Fruit fly (Drosophila melanogaster) whole organism, embryonic: Measurements from ENCODE around the gene CG4820.

Source experiments
- Antp ChIP-seq: fragments of 200-800 bp; sonication (Bioruptor generic); optimal IDR thresholded peaks from 3 replicates; lab custom pipeline; 2016; ENCODE audit warnings: missing biosample characterization, missing genetic modification characterization
- Asciz ChIP-seq: fragments of 200-800 bp; sonication (Bioruptor generic); optimal IDR thresholded peaks from 2 replicates; lab custom pipeline; 2017; ENCODE audit warnings: missing biosample characterization, mild to moderate bottlenecking, missing genetic modification characterization, missing genetic modification reagents
- Blimp-1 ChIP-seq: fragments of 200-800 bp; sonication (Bioruptor generic); optimal IDR thresholded peaks from 3 replicates; lab custom pipeline; 2018; ENCODE audit warnings: missing biosample characterization, missing genetic modification characterization, mild to moderate bottlenecking, moderate library complexity, missing genetic modification reagents
- CG11247 ChIP-seq: fragments of 200-800 bp; sonication (Bioruptor generic); IDR thresholded peaks from 2 replicates; pipeline ENCODE4 v1.3.6; 2022; ENCODE audit warnings: missing biosample characterization, missing genetic modification characterization
- CG12071 ChIP-seq: fragments of 200-800 bp; sonication (Bioruptor generic); optimal IDR thresholded peaks from 3 replicates; lab custom pipeline; 2018; ENCODE audit warnings: missing biosample characterization, mild to moderate bottlenecking, missing genetic modification characterization
- CG13624 ChIP-seq: fragments of 200-800 bp; sonication (Bioruptor generic); optimal IDR thresholded peaks from 2 replicates; lab custom pipeline; 2016; ENCODE audit warnings: missing biosample characterization, missing genetic modification characterization
- CG17359 ChIP-seq: fragments of 200-800 bp; sonication (Bioruptor generic); optimal IDR thresholded peaks from 3 replicates; lab custom pipeline; 2018; ENCODE audit warnings: missing biosample characterization, mild to moderate bottlenecking, missing genetic modification characterization, moderate library complexity
- CG18599 ChIP-seq: fragments of 200-800 bp; sonication (Bioruptor generic); optimal IDR thresholded peaks from 3 replicates; lab custom pipeline; 2017; ENCODE audit warnings: missing biosample characterization, missing genetic modification characterization, mild to moderate bottlenecking, moderate library complexity, missing genetic modification reagents
- CG2116 ChIP-seq: fragments of 200-800 bp; sonication (Bioruptor generic); optimal IDR thresholded peaks from 3 replicates; lab custom pipeline; 2018; ENCODE audit warnings: missing biosample characterization, mild to moderate bottlenecking, missing genetic modification characterization
- CG2678 ChIP-seq: fragments of 200-800 bp; sonication (Bioruptor generic); optimal IDR thresholded peaks from 3 replicates; lab custom pipeline; 2019; ENCODE audit warnings: missing biosample characterization, mild to moderate bottlenecking, missing genetic modification characterization, moderate library complexity
- CG2712 ChIP-seq: fragments of 200-800 bp; optimal IDR thresholded peaks from 3 replicates; lab custom pipeline; 2019; ENCODE audit warnings: missing biosample characterization, mild to moderate bottlenecking, missing genetic modification characterization, moderate library complexity
- CG3065 ChIP-seq: fragments of 200-800 bp; sonication (Bioruptor generic); optimal IDR thresholded peaks from 2 replicates; lab custom pipeline; 2016; ENCODE audit warnings: missing biosample characterization, missing genetic modification characterization
- CG32767 ChIP-seq: fragments of 200-800 bp; sonication (Bioruptor generic); IDR thresholded peaks from 2 replicates; pipeline ENCODE4 v1.3.6; 2022; ENCODE audit warnings: missing biosample characterization, missing genetic modification characterization
- CG32772 ChIP-seq: fragments of 200-800 bp; sonication (Bioruptor generic); IDR thresholded peaks from 2 replicates; pipeline ENCODE4 v1.3.6; 2022; ENCODE audit warnings: missing biosample characterization, missing genetic modification characterization
- CG34376 ChIP-seq: fragments of 200-800 bp; sonication (Bioruptor generic); optimal IDR thresholded peaks from 2 replicates; lab custom pipeline; 2018; ENCODE audit warnings: missing biosample characterization, mild to moderate bottlenecking, missing genetic modification characterization
- CG3726 ChIP-seq: fragments of 200-800 bp; sonication (Bioruptor generic); IDR thresholded peaks from 3 replicates; pipeline ENCODE4, ENCODE4 v1.3.6; 2022; ENCODE audit warnings: missing biosample characterization, missing genetic modification characterization
- CG3838 ChIP-seq: fragments of 200-800 bp; sonication (Bioruptor generic); optimal IDR thresholded peaks from 3 replicates; lab custom pipeline; 2016; ENCODE audit warnings: missing biosample characterization, missing genetic modification characterization
- CG42726 ChIP-seq: fragments of 200-800 bp; sonication (Bioruptor generic); IDR thresholded peaks from 2 replicates; pipeline ENCODE4 v1.3.6; 2022; ENCODE audit warnings: missing biosample characterization, missing genetic modification characterization; ENCODE audit not compliant: partially characterized antibody
- CkIIα-i1 ChIP-seq: fragments of 200-800 bp; sonication (Bioruptor generic); IDR thresholded peaks from 2 replicates; pipeline ENCODE4 v1.3.6; 2022; ENCODE audit warnings: missing biosample characterization, missing genetic modification characterization
- Dad ChIP-seq: fragments of 200-800 bp; sonication (Bioruptor generic); optimal IDR thresholded peaks from 3 replicates; lab custom pipeline; 2016; ENCODE audit warnings: missing biosample characterization, missing genetic modification characterization
- Drgx ChIP-seq: fragments of 200-800 bp; sonication (Bioruptor generic); IDR thresholded peaks from 2 replicates; pipeline ENCODE4 v1.3.6; 2022; ENCODE audit warnings: missing biosample characterization, missing genetic modification characterization
- E2f2 ChIP-seq: fragments of 200-800 bp; sonication (Bioruptor generic); IDR thresholded peaks from 2 replicates; pipeline ENCODE4 v1.3.6; 2022; ENCODE audit warnings: missing biosample characterization, missing genetic modification characterization
- Eip74EF ChIP-seq, 2 experiments: fragments of 200-800 bp in 1 of 2; fragments of >200 bp in 1 of 2; sonication (Bioruptor generic) in 1 of 2; optimal IDR thresholded peaks; 2 replicates each; lab custom pipeline; 2017 to 2019; ENCODE audit warnings: missing biosample characterization in 2 of 2, missing genetic modification characterization in 2 of 2, mild to moderate bottlenecking in 1 of 2, moderate library complexity in 1 of 2
- H15 ChIP-seq: fragments of 200-800 bp; sonication (Bioruptor generic); IDR thresholded peaks from 3 replicates; pipeline ENCODE4 v1.3.6; 2022; ENCODE audit warnings: missing biosample characterization, missing genetic modification characterization
- Hand ChIP-seq: fragments of 200-800 bp; sonication (Bioruptor generic); optimal IDR thresholded peaks from 2 replicates; lab custom pipeline; 2017; ENCODE audit warnings: mild to moderate bottlenecking, missing biosample characterization, missing genetic modification reagents, missing genetic modification characterization
- HmgZ ChIP-seq: fragments of 200-800 bp; sonication (Bioruptor generic); optimal IDR thresholded peaks from 2 replicates; lab custom pipeline; 2018; ENCODE audit warnings: missing biosample characterization, mild to moderate bottlenecking, missing genetic modification characterization
- MTF-1 ChIP-seq: fragments of 200-800 bp; sonication (Bioruptor generic); optimal IDR thresholded peaks from 2 replicates; lab custom pipeline; 2018; ENCODE audit warnings: missing biosample characterization, mild to moderate bottlenecking, missing genetic modification characterization, borderline replicate concordance
- NFAT ChIP-seq: fragments of 200-800 bp; sonication (Bioruptor generic); IDR thresholded peaks from 2 replicates; pipeline ENCODE4 v1.3.6; 2022; ENCODE audit warnings: missing biosample characterization, missing genetic modification characterization
- Opbp ChIP-seq: fragments of 200-800 bp; sonication (Bioruptor generic); IDR thresholded peaks from 3 replicates; pipeline ENCODE4 v1.3.6; 2022; ENCODE audit warnings: missing biosample characterization, missing genetic modification characterization; ENCODE audit not compliant: partially characterized antibody
- Sin3A ChIP-seq: fragments of >200 bp; optimal IDR thresholded peaks from 2 replicates; lab custom pipeline; 2018
- Xbp1 ChIP-seq: fragments of 200-800 bp; sonication (Bioruptor generic); optimal IDR thresholded peaks from 3 replicates; lab custom pipeline; 2016; ENCODE audit warnings: missing biosample characterization, mild to moderate bottlenecking, missing genetic modification characterization
- al ChIP-seq: fragments of 200-800 bp; sonication (Bioruptor generic); IDR thresholded peaks from 2 replicates; pipeline ENCODE4 v1.3.6; 2022; ENCODE audit warnings: missing biosample characterization, missing genetic modification characterization
- bsh ChIP-seq, 2 experiments: fragments of 200-800 bp; sonication (Bioruptor generic); optimal IDR thresholded peaks; 2 replicates each; lab custom pipeline; 2017 to 2018; ENCODE audit warnings: mild to moderate bottlenecking in 2 of 2, missing biosample characterization in 2 of 2, missing genetic modification characterization in 2 of 2, moderate library complexity in 1 of 2
- chm ChIP-seq: fragments of 200-800 bp; sonication (Bioruptor generic); IDR thresholded peaks from 2 replicates; pipeline ENCODE4 v1.3.6; 2022; ENCODE audit warnings: missing biosample characterization, missing genetic modification characterization
- croc ChIP-seq: fragments of 200-800 bp; sonication (Bioruptor generic); conservative IDR thresholded peaks from 3 replicates; pipeline ENCODE4 v1.3.6; 2022; ENCODE audit warnings: missing biosample characterization, missing genetic modification characterization
- crol ChIP-seq: fragments of 200-800 bp; sonication (Bioruptor generic); IDR thresholded peaks from 2 replicates; pipeline ENCODE4 v1.3.6; 2022; ENCODE audit warnings: missing biosample characterization, missing genetic modification characterization
- dmrt11E ChIP-seq: fragments of 200-800 bp; sonication (Bioruptor generic); optimal IDR thresholded peaks from 3 replicates; lab custom pipeline; 2018; ENCODE audit warnings: missing biosample characterization, mild to moderate bottlenecking, missing genetic modification characterization, moderate library complexity
- dmrt99B ChIP-seq: fragments of 200-800 bp; sonication (Bioruptor generic); optimal IDR thresholded peaks from 2 replicates; lab custom pipeline; 2018; ENCODE audit warnings: missing biosample characterization, mild to moderate bottlenecking, missing genetic modification characterization, moderate library complexity
- ftz-f1 ChIP-seq: fragments of 200-800 bp; sonication (Bioruptor generic); optimal IDR thresholded peaks from 2 replicates; lab custom pipeline; 2016; ENCODE audit warnings: missing biosample characterization, missing genetic modification characterization
- fu2 ChIP-seq: fragments of 200-800 bp; sonication (Bioruptor generic); optimal IDR thresholded peaks from 2 replicates; lab custom pipeline; 2016; ENCODE audit warnings: missing biosample characterization, missing genetic modification characterization
- gfzf ChIP-seq: fragments of 200-800 bp; sonication (Bioruptor generic); optimal IDR thresholded peaks from 2 replicates; lab custom pipeline; 2016; ENCODE audit warnings: missing biosample characterization, mild to moderate bottlenecking, missing genetic modification characterization, moderate library complexity
- jigr1 ChIP-seq: fragments of 200-800 bp; sonication (Bioruptor generic); IDR thresholded peaks from 3 replicates; pipeline ENCODE4 v1.3.6; 2022; ENCODE audit warnings: missing biosample characterization, missing genetic modification characterization
- lab ChIP-seq: fragments of 200-800 bp; sonication (Bioruptor generic); optimal IDR thresholded peaks from 3 replicates; lab custom pipeline; 2017; ENCODE audit warnings: missing biosample characterization, missing genetic modification characterization, mild to moderate bottlenecking, moderate library complexity, missing genetic modification reagents
- repo ChIP-seq: fragments of 200-800 bp; sonication (Bioruptor generic); optimal IDR thresholded peaks from 2 replicates; lab custom pipeline; 2016; ENCODE audit warnings: missing biosample characterization, missing genetic modification characterization
- row ChIP-seq: fragments of 200-800 bp; sonication (Bioruptor generic); IDR thresholded peaks from 3 replicates; pipeline ENCODE4 v1.3.6; 2022; ENCODE audit warnings: missing biosample characterization, missing genetic modification characterization
- sd ChIP-seq: fragments of 200-800 bp; sonication (Bioruptor generic); optimal IDR thresholded peaks from 3 replicates; lab custom pipeline; 2018; ENCODE audit warnings: missing biosample characterization, mild to moderate bottlenecking, missing genetic modification characterization, moderate library complexity
- sens ChIP-seq: fragments of 200-800 bp; sonication (Bioruptor generic); peaks from one replicate; lab custom pipeline; 2016; ENCODE audit warnings: missing biosample characterization, missing genetic modification characterization
- shn ChIP-seq: fragments of 200-800 bp; sonication (Bioruptor generic); optimal IDR thresholded peaks from 3 replicates; lab custom pipeline; 2016; ENCODE audit warnings: missing biosample characterization, missing genetic modification characterization
- trem ChIP-seq: fragments of 200-800 bp; optimal IDR thresholded peaks from 3 replicates; lab custom pipeline; 2019; ENCODE audit warnings: missing biosample characterization, mild to moderate bottlenecking, missing genetic modification characterization, moderate library complexity
- vvl ChIP-seq: fragments of 200-800 bp; sonication (Bioruptor generic); IDR thresholded peaks from 2 replicates; pipeline ENCODE4 v1.3.6; 2022; ENCODE audit warnings: missing biosample characterization, missing genetic modification characterization
- zfh2 ChIP-seq: fragments of 200-800 bp; sonication (Bioruptor generic); optimal IDR thresholded peaks from 2 replicates; lab custom pipeline; 2016; ENCODE audit warnings: missing biosample characterization, missing genetic modification characterization

CG4820 gene

dm6 chr3R:11198062-11198472 lies 18.3 kb upstream of the CG4820 start:
- TF ChIP-seq Xbp1 = peak; percentile 23
- TF ChIP-seq CG3726 (GFP tag; lab: Robert Waterston, UW) = no peak
- TF ChIP-seq CG32767 (GFP tag; lab: Robert Waterston, UW) = no peak
- no peak for TF ChIP-seq H15 (GFP tag; lab: Robert Waterston, UW)
- no peak for TF ChIP-seq gfzf (GFP tag; lab: Kevin White, UChicago)
- peak; percentile 15 for TF ChIP-seq Asciz
- TF ChIP-seq E2f2 = no peak; the same call in 1 of the 2 replicates
- no peak for TF ChIP-seq repo
- TF ChIP-seq dmrt99B (tag; lab: Kevin White, UChicago) = peak; percentile 27
- TF ChIP-seq trem (tag; lab: Kevin White, UChicago) = no peak
- no peak for TF ChIP-seq Sin3A (lab: Kevin White, UChicago)
- TF ChIP-seq CG2116 (GFP tag; lab: Kevin White, UChicago) = no peak
- peak; percentile 47; the same call in 1 of the 2 replicates for TF ChIP-seq Drgx
- TF ChIP-seq CG11247 (GFP tag; lab: Robert Waterston, UW) = no peak
- TF ChIP-seq CG3065 = no peak
- TF ChIP-seq sens = peak; percentile 56
- peak in 1 of 2 experiments; percentile 3 for TF ChIP-seq Eip74EF (GFP tag; optimal IDR thresholded peaks at IDR 0.05; lab: Kevin White, UChicago)
- TF ChIP-seq CG18599 = peak; percentile 21
- no peak for TF ChIP-seq CkIIα-i1
- no peak for TF ChIP-seq chm (GFP tag; lab: Robert Waterston, UW)
- peak; percentile 12 for TF ChIP-seq CG13624 (GFP tag; lab: Kevin White, UChicago)
- no peak for TF ChIP-seq jigr1
- no peak for TF ChIP-seq CG3838 (GFP tag; lab: Kevin White, UChicago)
- peak; percentile 36 for TF ChIP-seq CG34376 (GFP tag; lab: Kevin White, UChicago)
- TF ChIP-seq dmrt11E = no peak
- TF ChIP-seq bsh (GFP tag; optimal IDR thresholded peaks at IDR 0.05; lab: Kevin White, UChicago) = no peak
- TF ChIP-seq fu2 (GFP tag; lab: Kevin White, UChicago) = no peak
- TF ChIP-seq Hand (GFP tag; lab: Kevin White, UChicago) = no peak
- TF ChIP-seq zfh2 (GFP tag; lab: Kevin White, UChicago) = no peak
- TF ChIP-seq shn = no peak
- TF ChIP-seq CG12071 = peak; percentile 50
- TF ChIP-seq CG2678 (tag; lab: Kevin White, UChicago) = no peak
- TF ChIP-seq Antp (GFP tag; lab: Kevin White, UChicago) = no peak
- no peak for TF ChIP-seq al
- peak; percentile 4 for TF ChIP-seq MTF-1 (GFP tag; lab: Kevin White, UChicago)
- no peak for TF ChIP-seq CG2712 (tag; lab: Kevin White, UChicago)
- TF ChIP-seq ftz-f1 (GFP tag; lab: Kevin White, UChicago) = peak; percentile 54
- peak; percentile 99 for TF ChIP-seq crol (GFP tag; lab: Robert Waterston, UW)
- peak; percentile 45 for TF ChIP-seq lab
- TF ChIP-seq CG42726 = no peak
- TF ChIP-seq CG17359 (tag; lab: Kevin White, UChicago) = no peak
- peak; percentile 18 for TF ChIP-seq Dad (GFP tag; lab: Kevin White, UChicago)
- TF ChIP-seq HmgZ (tag; lab: Kevin White, UChicago) = peak; percentile 52
- peak; percentile 60; the same call in 1 of the 2 replicates for TF ChIP-seq NFAT (GFP tag; lab: Robert Waterston, UW)
- TF ChIP-seq vvl (GFP tag; lab: Robert Waterston, UW) = peak; percentile 46; the same call in 1 of the 2 replicates
- no peak for TF ChIP-seq croc (GFP tag; lab: Robert Waterston, UW)
- TF ChIP-seq CG32772 (GFP tag; lab: Robert Waterston, UW) = no peak
- no peak for TF ChIP-seq Opbp (GFP tag; lab: Robert Waterston, UW)
- peak; percentile 70 for TF ChIP-seq row (GFP tag; lab: Robert Waterston, UW)
- peak; percentile 15 for TF ChIP-seq Blimp-1 (GFP tag; lab: Kevin White, UChicago)
- TF ChIP-seq sd (tag; lab: Kevin White, UChicago) = peak; percentile 86
